Worm (Caenorhabditis elegans) whole organism, L4/young adult: Measurements from ENCODE around the gene F20E11.18.

Source experiments
- W03F9.2 ChIP-seq: fragments of 150-350 bp; optimal IDR thresholded peaks from 2 replicates; lab custom pipeline; 2014; ENCODE audit warnings: missing biosample characterization, missing genetic modification characterization
- dao-5 ChIP-seq: sonication (generic microtip); optimal IDR thresholded peaks from 2 replicates; lab custom pipeline; 2016; ENCODE audit warnings: missing genotype, missing genetic modification characterization, moderate library complexity, missing compliant biosample characterization
- him-1 ChIP-seq: sonication (generic microtip); optimal IDR thresholded peaks from 2 replicates; lab custom pipeline; 2016; ENCODE audit warnings: missing genotype, missing genetic modification reagents, missing genetic modification characterization, missing compliant biosample characterization

DNA sequence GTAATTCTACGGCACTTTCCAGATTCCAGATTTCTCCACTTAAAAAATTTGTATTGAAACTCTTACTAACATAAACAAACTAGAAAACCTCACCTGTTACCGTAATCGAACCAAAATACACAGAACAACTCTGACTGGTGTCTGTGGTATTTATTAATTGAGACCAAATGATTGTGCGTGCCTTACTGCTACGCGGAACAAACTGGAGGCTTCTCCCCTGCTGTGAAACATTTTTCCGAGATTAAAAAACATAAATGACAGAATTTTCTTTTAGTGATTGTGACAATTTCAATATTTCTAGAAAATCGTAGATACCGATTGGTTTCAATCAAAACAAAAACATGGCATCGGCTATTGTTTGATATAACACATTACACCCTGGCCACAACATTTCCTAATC is 13.4 kb upstream of the F20E11.18 start:
- TF ChIP-seq him-1, result no peak
- no peak for TF ChIP-seq dao-5 (tag; lab: Kevin White, UChicago)
- TF ChIP-seq W03F9.2 (tag; lab: Kevin White, UChicago), result no peak
